Worm (Caenorhabditis elegans) whole organism, L3 larva: Measurements from ENCODE around the gene C17C3.1.
"Not testable (repeated sequence)": the region's sequence is repeated elsewhere in the genome, so short reads cannot be mapped to it uniquely, and the experiment has no call there.

Experiments used
- ceh-28 ChIP-seq: fragments of 150-350 bp; optimal IDR thresholded peaks from 2 replicates; lab custom pipeline; 2014; ENCODE audit warnings: missing biosample characterization, missing genetic modification reagents, missing genetic modification characterization
- elt-2 ChIP-seq: sonication (generic microtip); optimal IDR thresholded peaks from 2 replicates; lab custom pipeline; 2016; ENCODE audit warnings: missing genetic modification reagents, mild to moderate bottlenecking, missing genetic modification characterization, missing compliant biosample characterization
- fkh-2 ChIP-seq: fragments of 150-350 bp; optimal IDR thresholded peaks from 2 replicates; lab custom pipeline; 2014; ENCODE audit warnings: missing biosample characterization, missing genetic modification reagents, missing genetic modification characterization
- fos-1 ChIP-seq: fragments of 150-350 bp; optimal IDR thresholded peaks from 2 replicates; lab custom pipeline; 2014; ENCODE audit warnings: missing biosample characterization, missing genetic modification characterization
- lin-15B ChIP-seq: fragments of 150-350 bp; optimal IDR thresholded peaks from 2 replicates; lab custom pipeline; 2014; ENCODE audit warnings: missing biosample characterization, missing genetic modification characterization
- mdl-1 ChIP-seq: fragments of 150-350 bp; optimal IDR thresholded peaks from 2 replicates; lab custom pipeline; 2014; ENCODE audit warnings: missing biosample characterization, missing genetic modification characterization
- nfya-1 ChIP-seq: sonication (generic microtip); optimal IDR thresholded peaks from 2 replicates; lab custom pipeline; 2017; ENCODE audit warnings: missing genetic modification characterization, mild to moderate bottlenecking, missing compliant biosample characterization, antibody characterized with exemption, moderate library complexity; ENCODE audit not compliant: insufficient read depth
- nhr-23 ChIP-seq: fragments of 150-350 bp; optimal IDR thresholded peaks from 2 replicates; lab custom pipeline; 2014; ENCODE audit warnings: missing biosample characterization, missing genetic modification reagents, missing genetic modification characterization
- nhr-43 ChIP-seq: sonication (generic microtip); optimal IDR thresholded peaks from 2 replicates; lab custom pipeline; 2016; ENCODE audit warnings: mild to moderate bottlenecking, missing genetic modification characterization, missing compliant biosample characterization; ENCODE audit not compliant: poor library complexity, severe bottlenecking
- unc-62 ChIP-seq: fragments of 150-350 bp; sonication (generic microtip); optimal IDR thresholded peaks from 4 replicates; lab custom pipeline; 2014; ENCODE audit warnings: missing biosample characterization, missing genetic modification reagents, missing genetic modification characterization

The C17C3.1 gene

DNA sequence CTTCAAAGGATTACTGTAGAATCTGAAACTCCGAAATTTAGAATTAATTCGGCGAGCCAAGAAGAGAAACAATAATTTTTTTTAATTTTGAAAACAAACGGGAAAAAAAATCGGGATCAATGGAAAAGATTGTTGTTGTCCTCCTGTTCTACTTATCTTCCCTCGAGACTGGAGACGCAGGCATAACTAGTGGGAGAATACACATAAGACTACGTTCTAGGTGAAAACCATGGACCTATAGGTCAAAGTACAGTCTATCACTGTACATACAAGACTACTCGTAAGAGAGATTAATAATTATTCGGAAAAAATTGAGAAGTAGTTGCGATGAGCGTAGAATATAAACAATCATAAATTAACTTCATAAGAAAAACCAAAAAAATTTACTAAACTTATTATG lies 48.9 kb downstream of the C17C3.1 start, which contains the start of gene dhs-6:
dhs-6 (minus strand) TSS at position 22 of the 400 bp plus-strand sequence.
- TF ChIP-seq fkh-2 (tag; lab: Kevin White, UChicago) (no peak), lin-15B (tag; lab: Kevin White, UChicago) (no peak), elt-2 (tag; lab: Kevin White, UChicago) (peak; percentile 71), nfya-1 (tag; lab: Kevin White, UChicago) (peak; percentile 9), nhr-43 (tag; lab: Kevin White, UChicago) (peak; percentile 15), nhr-23 (tag; lab: Kevin White, UChicago) (peak; percentile 48), ceh-28 (peak; percentile 8)

DNA sequence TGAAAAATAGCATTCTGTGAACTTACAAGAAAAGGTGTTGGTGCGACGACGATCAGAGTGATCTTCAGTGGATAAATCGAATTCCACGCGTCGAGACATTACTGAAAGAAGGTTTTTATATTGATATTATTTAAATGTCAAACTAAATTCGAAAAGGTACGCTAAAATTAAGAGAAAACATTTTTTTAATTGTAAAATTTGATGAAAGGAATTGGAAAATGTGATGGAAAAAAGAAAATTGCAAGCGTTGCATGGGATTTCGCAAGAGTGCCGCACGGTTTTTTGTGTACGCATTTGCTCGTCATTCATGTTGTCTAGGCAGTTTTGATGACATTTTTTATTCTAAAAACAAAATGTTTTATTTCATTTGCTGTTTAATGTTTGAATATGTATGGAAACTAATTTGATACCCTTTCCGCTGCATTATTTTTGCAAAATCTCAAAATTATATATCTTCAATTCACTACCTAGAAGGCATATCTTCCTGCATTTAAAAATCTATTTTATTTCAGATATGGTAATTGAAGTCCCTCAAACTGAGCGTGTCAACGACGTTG lies 52.1 kb downstream of the C17C3.1 start, which contains the start of the genes eif-3.L and npl-4.2:
eif-3.L (minus strand) TSS at position 101 of the 557 bp plus-strand sequence.
npl-4.2 (plus strand) TSS at position 507 of the 557 bp plus-strand sequence.
- not testable (repeated sequence) for TF ChIP-seq fos-1; mdl-1 (tag; lab: Kevin White, UChicago); unc-62
- TF ChIP-seq, all 47 proteins: peak for 0; not testable (repeated sequence) for 47
